Worm (Caenorhabditis elegans) whole organism, L3 larva: ENCODE measurements around the gene F10C2.4.

Experiments
- R02D3.7 ChIP-seq: fragments of 150-350 bp; optimal IDR thresholded peaks from 2 replicates; lab custom pipeline; 2014; ENCODE audit warnings: missing biosample characterization, missing genetic modification characterization
- ZK546.5 ChIP-seq: sonication (generic microtip); optimal IDR thresholded peaks from 2 replicates; lab custom pipeline; 2017; ENCODE audit warnings: missing biosample characterization, missing genetic modification characterization
- aly-2 ChIP-seq: fragments of 150-350 bp; optimal IDR thresholded peaks from 2 replicates; lab custom pipeline; 2014; ENCODE audit warnings: missing biosample characterization, missing genetic modification characterization
- ama-1 ChIP-seq: fragments of 150-350 bp; optimal IDR thresholded peaks from 2 replicates; lab custom pipeline; 2018
- ceh-28 ChIP-seq: fragments of 150-350 bp; optimal IDR thresholded peaks from 2 replicates; lab custom pipeline; 2014; ENCODE audit warnings: missing biosample characterization, missing genetic modification reagents, missing genetic modification characterization
- ceh-82 ChIP-seq: fragments of 150-350 bp; optimal IDR thresholded peaks from 2 replicates; lab custom pipeline; 2014; ENCODE audit warnings: missing biosample characterization, missing genetic modification characterization
- daf-12 ChIP-seq: fragments of 150-350 bp; optimal IDR thresholded peaks from 2 replicates; lab custom pipeline; 2014; ENCODE audit warnings: missing biosample characterization, missing genetic modification reagents, missing genetic modification characterization
- egl-27 ChIP-seq: sonication (generic microtip); optimal IDR thresholded peaks from 4 replicates; lab custom pipeline; 2017; ENCODE audit warnings: missing biosample characterization, missing genetic modification reagents, missing genetic modification characterization
- egl-5 ChIP-seq: fragments of 150-350 bp; optimal IDR thresholded peaks from 2 replicates; lab custom pipeline; 2017; ENCODE audit warnings: missing biosample characterization, missing genetic modification reagents, missing genetic modification characterization, inconsistent platforms
- elt-1 ChIP-seq: fragments of 150-350 bp; optimal IDR thresholded peaks from 2 replicates; lab custom pipeline; 2014; ENCODE audit warnings: missing biosample characterization, missing genetic modification characterization
- elt-2 ChIP-seq: sonication (generic microtip); optimal IDR thresholded peaks from 2 replicates; lab custom pipeline; 2016; ENCODE audit warnings: missing genetic modification reagents, mild to moderate bottlenecking, missing genetic modification characterization, missing compliant biosample characterization
- elt-3 ChIP-seq, 3 experiments: fragments of 150-350 bp in 1 of 3; sonication (generic microtip) in 2 of 3; optimal IDR thresholded peaks; 2 replicates in 2 of 3; 4 replicates in 1 of 3; lab custom pipeline; 2014 to 2017; ENCODE audit warnings: missing biosample characterization in 3 of 3, missing genetic modification characterization in 3 of 3
- eor-1 ChIP-seq, 2 experiments: fragments of 150-350 bp; optimal IDR thresholded peaks; 2 replicates each; lab custom pipeline; 2014 to 2018; ENCODE audit warnings: missing biosample characterization in 2 of 2, missing genetic modification characterization in 2 of 2
- fkh-10 ChIP-seq: sonication (generic microtip); optimal IDR thresholded peaks from 2 replicates; lab custom pipeline; 2017; ENCODE audit warnings: missing biosample characterization, missing genetic modification reagents, missing genetic modification characterization
- fkh-2 ChIP-seq: fragments of 150-350 bp; optimal IDR thresholded peaks from 2 replicates; lab custom pipeline; 2014; ENCODE audit warnings: missing biosample characterization, missing genetic modification reagents, missing genetic modification characterization
- fos-1 ChIP-seq: fragments of 150-350 bp; optimal IDR thresholded peaks from 2 replicates; lab custom pipeline; 2014; ENCODE audit warnings: missing biosample characterization, missing genetic modification characterization
- hmg-11 ChIP-seq: sonication (generic microtip); optimal IDR thresholded peaks from 2 replicates; lab custom pipeline; 2016; ENCODE audit warnings: missing genetic modification characterization, missing compliant biosample characterization
- jun-1 ChIP-seq: fragments of 150-350 bp; optimal IDR thresholded peaks from 2 replicates; lab custom pipeline; 2014; ENCODE audit warnings: missing biosample characterization, missing genetic modification reagents, missing genetic modification characterization
- lin-15B ChIP-seq: fragments of 150-350 bp; optimal IDR thresholded peaks from 2 replicates; lab custom pipeline; 2014; ENCODE audit warnings: missing biosample characterization, missing genetic modification characterization
- lin-39 ChIP-seq: fragments of 150-350 bp; optimal IDR thresholded peaks from 2 replicates; lab custom pipeline; 2018; ENCODE audit warnings: missing biosample characterization, missing genetic modification reagents, missing genetic modification characterization
- lsy-12 ChIP-seq: sonication (generic microtip); optimal IDR thresholded peaks from 2 replicates; lab custom pipeline; 2016; ENCODE audit warnings: mild to moderate bottlenecking, missing genetic modification characterization, missing compliant biosample characterization
- mdl-1 ChIP-seq: fragments of 150-350 bp; optimal IDR thresholded peaks from 2 replicates; lab custom pipeline; 2014; ENCODE audit warnings: missing biosample characterization, missing genetic modification characterization
- mml-1 ChIP-seq: fragments of 150-350 bp; sonication (generic microtip); optimal IDR thresholded peaks from 3 replicates; lab custom pipeline; 2014; ENCODE audit warnings: missing biosample characterization, missing genetic modification characterization
- nfya-1 ChIP-seq: sonication (generic microtip); optimal IDR thresholded peaks from 2 replicates; lab custom pipeline; 2017; ENCODE audit warnings: missing genetic modification characterization, mild to moderate bottlenecking, missing compliant biosample characterization, antibody characterized with exemption, moderate library complexity; ENCODE audit not compliant: insufficient read depth
- nhr-11 ChIP-seq: fragments of 150-350 bp; optimal IDR thresholded peaks from 2 replicates; lab custom pipeline; 2014; ENCODE audit warnings: missing biosample characterization, missing genetic modification characterization
- nhr-23 ChIP-seq: fragments of 150-350 bp; optimal IDR thresholded peaks from 2 replicates; lab custom pipeline; 2014; ENCODE audit warnings: missing biosample characterization, missing genetic modification reagents, missing genetic modification characterization
- nhr-237 ChIP-seq: fragments of 150-350 bp; optimal IDR thresholded peaks from 2 replicates; lab custom pipeline; 2014; ENCODE audit warnings: missing biosample characterization, missing genetic modification characterization
- nhr-25 ChIP-seq: sonication (generic microtip); optimal IDR thresholded peaks from 2 replicates; lab custom pipeline; 2017; ENCODE audit warnings: missing biosample characterization, missing genetic modification characterization
- nhr-28 ChIP-seq: fragments of 150-350 bp; optimal IDR thresholded peaks from 2 replicates; lab custom pipeline; 2014; ENCODE audit warnings: missing biosample characterization, missing genetic modification characterization
- nhr-76 ChIP-seq: fragments of 150-350 bp; sonication (generic microtip); optimal IDR thresholded peaks from 5 replicates; lab custom pipeline; 2014; ENCODE audit warnings: missing biosample characterization, missing genetic modification characterization
- nhr-77 ChIP-seq: fragments of 150-350 bp; optimal IDR thresholded peaks from 2 replicates; lab custom pipeline; 2014; ENCODE audit warnings: missing biosample characterization, missing genetic modification characterization
- pha-4 ChIP-seq: fragments of 150-350 bp; optimal IDR thresholded peaks from 2 replicates; lab custom pipeline; 2014; ENCODE audit warnings: missing biosample characterization, missing genetic modification reagents, missing genetic modification characterization
- pqm-1 ChIP-seq: fragments of 150-350 bp; optimal IDR thresholded peaks from 2 replicates; lab custom pipeline; 2017; ENCODE audit warnings: missing biosample characterization, missing genetic modification characterization, inconsistent platforms
- snpc-4 ChIP-seq: fragments of 150-350 bp; optimal IDR thresholded peaks from 2 replicates; lab custom pipeline; 2014; ENCODE audit warnings: missing biosample characterization, missing genetic modification characterization
- unc-39 ChIP-seq: sonication (generic microtip); optimal IDR thresholded peaks from 4 replicates; lab custom pipeline; 2017; ENCODE audit warnings: missing biosample characterization, missing genetic modification characterization
- unc-62 ChIP-seq: fragments of 150-350 bp; sonication (generic microtip); optimal IDR thresholded peaks from 4 replicates; lab custom pipeline; 2014; ENCODE audit warnings: missing biosample characterization, missing genetic modification reagents, missing genetic modification characterization
- ztf-11 ChIP-seq: fragments of 150-350 bp; optimal IDR thresholded peaks from 2 replicates; lab custom pipeline; 2014; ENCODE audit warnings: missing biosample characterization, missing genetic modification characterization
- ztf-4 ChIP-seq: fragments of 150-350 bp; optimal IDR thresholded peaks from 2 replicates; lab custom pipeline; 2014; ENCODE audit warnings: missing biosample characterization, missing genetic modification characterization

F10C2.4 gene

ce11 chrV:12025683-12026082 lies 15.7 kb upstream of the F10C2.4 start:
- TF ChIP-seq nfya-1 (tag; lab: Kevin White, UChicago) (peak; percentile 45), snpc-4 (no peak), fkh-2 (no peak), fkh-10 (GFP tag; lab: Kevin White, UChicago) (peak; percentile 97), nhr-23 (tag; lab: Kevin White, UChicago) (no peak), ama-1 (lab: Kevin White, UChicago) (no peak), egl-5 (tag; lab: Kevin White, UChicago) (peak; percentile 36), jun-1 (no peak)

ce11 chrV:12026878-12027477 lies 14.4 kb upstream of the F10C2.4 start:
- no peak for TF ChIP-seq unc-62 (GFP tag; lab: Kevin White, UChicago)
- TF ChIP-seq R02D3.7 (tag; lab: Kevin White, UChicago): no peak
- peak; percentile 75 for TF ChIP-seq nfya-1 (tag; lab: Kevin White, UChicago)
- no peak for TF ChIP-seq aly-2
- no peak for TF ChIP-seq mdl-1 (tag; lab: Kevin White, UChicago)
- no peak for TF ChIP-seq ztf-4 (tag; lab: Kevin White, UChicago)
- no peak for TF ChIP-seq elt-1 (tag; lab: Kevin White, UChicago)
- no peak for TF ChIP-seq egl-27
- TF ChIP-seq ama-1 (lab: Kevin White, UChicago): no peak
- TF ChIP-seq nhr-23 (tag; lab: Kevin White, UChicago): no peak
- TF ChIP-seq elt-2 (tag; lab: Kevin White, UChicago): no peak
- peak; percentile 8 for TF ChIP-seq lin-15B (tag; lab: Kevin White, UChicago)
- no peak for TF ChIP-seq nhr-11 (tag; lab: Kevin White, UChicago)
- no peak for TF ChIP-seq nhr-237 (tag; lab: Kevin White, UChicago)
- TF ChIP-seq unc-39 (tag; lab: Kevin White, UChicago): no peak
- TF ChIP-seq lsy-12: no peak
- TF ChIP-seq nhr-25: no peak
- TF ChIP-seq ceh-28: no peak
- peak; percentile 74 for TF ChIP-seq lin-39 (tag; lab: Kevin White, UChicago)
- TF ChIP-seq nhr-76 (tag; lab: Kevin White, UChicago): no peak
- TF ChIP-seq egl-5 (tag; lab: Kevin White, UChicago): no peak
- TF ChIP-seq eor-1 (tag; optimal IDR thresholded peaks at IDR 0.05; lab: Kevin White, UChicago): no peak
- no peak for TF ChIP-seq mml-1 (tag; lab: Kevin White, UChicago)
- no peak for TF ChIP-seq daf-12 (tag; lab: Kevin White, UChicago)
- TF ChIP-seq snpc-4: peak; percentile 24
- no peak for TF ChIP-seq ZK546.5 (tag; lab: Kevin White, UChicago)
- peak; percentile 21 for TF ChIP-seq hmg-11 (tag; lab: Kevin White, UChicago)
- no peak for TF ChIP-seq nhr-28 (tag; lab: Kevin White, UChicago)
- peak; percentile 84 for TF ChIP-seq fkh-10 (GFP tag; lab: Kevin White, UChicago)
- TF ChIP-seq nhr-77 (tag; lab: Kevin White, UChicago): no peak

- no peak for TF ChIP-seq nhr-25
- TF ChIP-seq aly-2: no peak
- TF ChIP-seq elt-3 (tag; optimal IDR thresholded peaks at IDR 0.05; lab: Kevin White, UChicago): no peak
- TF ChIP-seq fos-1: no peak
Measured at ce11 chrV:12028151-12028550, 13.2 kb upstream of the F10C2.4 start.

ce11 chrV:12032060-12032459 lies 9.3 kb upstream of the F10C2.4 start, which contains the start of gene pkc-1:
Gene pkc-1, minus strand, starts transcription at chrV:12032160.
- TF ChIP-seq pha-4 (tag; lab: Kevin White, UChicago) (no peak), ceh-82 (tag; lab: Kevin White, UChicago) (no peak), nfya-1 (tag; lab: Kevin White, UChicago) (no peak), aly-2 (no peak), unc-39 (tag; lab: Kevin White, UChicago) (no peak), nhr-77 (tag; lab: Kevin White, UChicago) (no peak), jun-1 (no peak), elt-2 (tag; lab: Kevin White, UChicago) (no peak), nhr-237 (tag; lab: Kevin White, UChicago) (no peak), lin-15B (tag; lab: Kevin White, UChicago) (no peak), pqm-1 (tag; lab: Kevin White, UChicago) (no peak), eor-1 (tag; optimal IDR thresholded peaks at IDR 0.05; lab: Kevin White, UChicago) (no peak), ztf-11 (tag; lab: Kevin White, UChicago) (no peak), nhr-25 (no peak)
